Fruit fly (Drosophila melanogaster): ENCODE data around the gene Best4.

DNA sequence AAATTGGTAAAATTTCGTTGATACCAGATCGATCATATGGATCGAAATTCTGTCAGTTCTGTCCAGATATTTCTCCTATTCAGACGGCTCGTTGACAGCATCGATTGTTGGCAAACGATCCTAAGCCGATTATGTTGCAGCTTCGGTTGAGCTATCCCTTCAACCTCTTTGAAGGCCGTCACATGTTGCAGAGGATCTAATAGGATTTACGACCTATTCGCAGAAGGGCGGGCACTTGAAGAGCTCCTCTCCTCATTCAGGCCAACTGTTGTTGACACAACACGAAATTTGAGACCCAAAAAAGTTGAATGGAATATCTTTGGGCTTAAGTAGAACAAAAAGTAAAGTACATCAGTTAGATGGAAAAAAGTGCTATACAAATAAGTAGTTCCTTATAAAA lies 23.4 kb downstream of the Best4 start:
- TF ChIP-seq ey (GFP tag; optimal IDR thresholded peaks at IDR 0.05): no peak
- TF ChIP-seq psq (GFP tag; optimal IDR thresholded peaks at IDR 0.05): no peak
- TF ChIP-seq h (GFP tag; optimal IDR thresholded peaks at IDR 0.05): no peak
- TF ChIP-seq br (GFP tag; optimal IDR thresholded peaks at IDR 0.05): no peak

All from whole organism, wandering third instar larva.